Fruit fly (Drosophila melanogaster) whole organism, embryonic: ENCODE data around the gene wfs1.

ENCODE experiments used
- Atf3 ChIP-seq: fragments of 200-800 bp; sonication (Bioruptor generic); optimal IDR thresholded peaks from 3 replicates; lab custom pipeline; 2016; ENCODE audit warnings: missing biosample characterization, missing genetic modification characterization
- CG10321 ChIP-seq: fragments of 200-800 bp; sonication (Bioruptor generic); IDR thresholded peaks from 2 replicates; pipeline ENCODE4 v1.3.6; 2022; ENCODE audit warnings: missing biosample characterization, missing genetic modification characterization
- CG11398 ChIP-seq: fragments of 200-800 bp; sonication (Bioruptor generic); optimal IDR thresholded peaks from 2 replicates; lab custom pipeline; 2016; ENCODE audit warnings: missing biosample characterization, missing genetic modification characterization
- CG11696 ChIP-seq: fragments of 200-800 bp; sonication (Bioruptor generic); IDR thresholded peaks from 2 replicates; pipeline ENCODE4 v1.3.6; 2022; ENCODE audit warnings: missing biosample characterization, missing genetic modification characterization
- CG13424 ChIP-seq: fragments of 200-800 bp; sonication (Bioruptor generic); optimal IDR thresholded peaks from 2 replicates; lab custom pipeline; 2019; ENCODE audit warnings: missing biosample characterization, mild to moderate bottlenecking, missing genetic modification characterization, moderate library complexity
- CG15073 ChIP-seq: fragments of 200-800 bp; sonication (Bioruptor generic); optimal IDR thresholded peaks from 2 replicates; lab custom pipeline; 2016; ENCODE audit warnings: missing biosample characterization, missing genetic modification characterization
- CG15696 ChIP-seq: fragments of 200-800 bp; sonication (Bioruptor generic); optimal IDR thresholded peaks from 2 replicates; lab custom pipeline; 2019; ENCODE audit warnings: missing biosample characterization, mild to moderate bottlenecking, missing genetic modification characterization, moderate library complexity
- CG16813 ChIP-seq: fragments of 200-800 bp; sonication (Bioruptor generic); IDR thresholded peaks from 3 replicates; pipeline ENCODE4 v1.3.6; 2022; ENCODE audit warnings: missing biosample characterization, missing genetic modification characterization; ENCODE audit not compliant: partially characterized antibody
- CG3281 ChIP-seq: fragments of 200-800 bp; sonication (Bioruptor generic); optimal IDR thresholded peaks from 3 replicates; lab custom pipeline; 2017; ENCODE audit warnings: missing biosample characterization, mild to moderate bottlenecking, missing genetic modification characterization
- CG6272 ChIP-seq: fragments of 200-800 bp; sonication (Bioruptor generic); IDR thresholded peaks from 2 replicates; pipeline ENCODE4 v1.3.6; 2022; ENCODE audit warnings: missing biosample characterization, missing genetic modification characterization
- Chrac-16 ChIP-seq: fragments of 200-800 bp; sonication (Bioruptor generic); optimal IDR thresholded peaks from 3 replicates; lab custom pipeline; 2016; ENCODE audit warnings: missing biosample characterization, missing genetic modification characterization
- Dref ChIP-seq: fragments of 200-800 bp; sonication (Bioruptor generic); IDR thresholded peaks from 2 replicates; pipeline ENCODE4 v1.3.6; 2022; ENCODE audit warnings: missing biosample characterization, missing genetic modification characterization
- GATAe ChIP-seq: fragments of 200-800 bp; sonication (Bioruptor generic); conservative IDR thresholded peaks from 2 replicates; pipeline ENCODE4 v1.3.6; 2022; ENCODE audit warnings: missing biosample characterization, missing genetic modification characterization
- H15 ChIP-seq: fragments of 200-800 bp; sonication (Bioruptor generic); IDR thresholded peaks from 3 replicates; pipeline ENCODE4 v1.3.6; 2022; ENCODE audit warnings: missing biosample characterization, missing genetic modification characterization
- H2.0 ChIP-seq: fragments of 200-800 bp; sonication (Bioruptor generic); IDR thresholded peaks from 2 replicates; pipeline ENCODE4 v1.3.6; 2022; ENCODE audit warnings: missing biosample characterization, missing genetic modification characterization
- HmgD ChIP-seq: fragments of 200-800 bp; sonication (Bioruptor generic); optimal IDR thresholded peaks from 3 replicates; lab custom pipeline; 2016; ENCODE audit warnings: missing biosample characterization, missing genetic modification characterization
- Hr51 ChIP-seq, 2 experiments: fragments of 200-800 bp; sonication (Bioruptor generic); optimal IDR thresholded peaks; 2 replicates in 1 of 2; 3 replicates in 1 of 2; lab custom pipeline; 2016 to 2018; ENCODE audit warnings: missing biosample characterization in 2 of 2, missing genetic modification characterization in 2 of 2, mild to moderate bottlenecking in 1 of 2, moderate library complexity in 1 of 2
- Mrtf ChIP-seq: fragments of 200-800 bp; sonication (Bioruptor generic); IDR thresholded peaks from 3 replicates; pipeline ENCODE4 v1.3.6; 2022; ENCODE audit warnings: missing biosample characterization, missing genetic modification characterization
- Myb ChIP-seq: fragments of 200-800 bp; sonication (Bioruptor generic); optimal IDR thresholded peaks from 2 replicates; lab custom pipeline; 2016; ENCODE audit warnings: missing biosample characterization, missing genetic modification characterization
- NK7.1 ChIP-seq: fragments of 200-800 bp; sonication (Bioruptor generic); optimal IDR thresholded peaks from 3 replicates; lab custom pipeline; 2016; ENCODE audit warnings: missing biosample characterization, missing genetic modification characterization
- Trl ChIP-seq, 3 experiments: fragments of >200 bp in 2 of 3; fragments of 200-800 bp in 1 of 3; sonication (Bioruptor generic) in 1 of 3; optimal IDR thresholded peaks; 2 replicates in 1 of 3; 3 replicates in 2 of 3; lab custom pipeline; 2016 to 2017; ENCODE audit warnings: missing biosample characterization in 1 of 3, missing genetic modification characterization in 1 of 3
- Usf ChIP-seq: fragments of 200-800 bp; sonication (Bioruptor generic); optimal IDR thresholded peaks from 2 replicates; lab custom pipeline; 2017; ENCODE audit warnings: missing genotype, missing biosample characterization, missing genetic modification characterization
- Xrp1 ChIP-seq: fragments of 200-800 bp; sonication (Bioruptor generic); IDR thresholded peaks from 2 replicates; pipeline ENCODE4 v1.3.6; 2022; ENCODE audit warnings: missing biosample characterization, missing genetic modification characterization
- al ChIP-seq: fragments of 200-800 bp; sonication (Bioruptor generic); IDR thresholded peaks from 2 replicates; pipeline ENCODE4 v1.3.6; 2022; ENCODE audit warnings: missing biosample characterization, missing genetic modification characterization
- amos ChIP-seq: fragments of 200-800 bp; sonication (Bioruptor generic); IDR thresholded peaks from 2 replicates; pipeline ENCODE4 v1.3.6; 2022; ENCODE audit warnings: missing biosample characterization, missing genetic modification characterization; ENCODE audit not compliant: partially characterized antibody
- az2 ChIP-seq: fragments of 200-800 bp; sonication (Bioruptor generic); optimal IDR thresholded peaks from 3 replicates; lab custom pipeline; 2016; ENCODE audit warnings: missing biosample characterization, missing genetic modification characterization
- bab2 ChIP-seq: fragments of 200-800 bp; sonication (Bioruptor generic); optimal IDR thresholded peaks from 2 replicates; lab custom pipeline; 2016; ENCODE audit warnings: missing biosample characterization, missing genetic modification characterization
- bsh ChIP-seq, 2 experiments: fragments of 200-800 bp; sonication (Bioruptor generic); optimal IDR thresholded peaks; 2 replicates each; lab custom pipeline; 2017 to 2018; ENCODE audit warnings: mild to moderate bottlenecking in 2 of 2, missing biosample characterization in 2 of 2, missing genetic modification characterization in 2 of 2, moderate library complexity in 1 of 2
- cg ChIP-seq: fragments of 200-800 bp; sonication (Bioruptor generic); optimal IDR thresholded peaks from 3 replicates; lab custom pipeline; 2019; ENCODE audit warnings: missing biosample characterization, mild to moderate bottlenecking, missing genetic modification characterization, moderate library complexity
- dmrt11E ChIP-seq: fragments of 200-800 bp; sonication (Bioruptor generic); optimal IDR thresholded peaks from 3 replicates; lab custom pipeline; 2018; ENCODE audit warnings: missing biosample characterization, mild to moderate bottlenecking, missing genetic modification characterization, moderate library complexity
- ems ChIP-seq: fragments of 200-800 bp; sonication (Bioruptor generic); optimal IDR thresholded peaks from 3 replicates; lab custom pipeline; 2016; ENCODE audit warnings: missing biosample characterization, missing genetic modification characterization
- klu ChIP-seq: fragments of 200-800 bp; sonication (Bioruptor generic); IDR thresholded peaks from 2 replicates; pipeline ENCODE4 v1.3.6; 2022; ENCODE audit warnings: missing biosample characterization, missing genetic modification characterization
- lmd ChIP-seq: fragments of 200-800 bp; sonication (Bioruptor generic); IDR thresholded peaks from 2 replicates; pipeline ENCODE4 v1.3.6; 2022; ENCODE audit warnings: missing biosample characterization, missing genetic modification characterization
- nerfin-2 ChIP-seq: fragments of 200-800 bp; sonication (Bioruptor generic); IDR thresholded peaks from 2 replicates; pipeline ENCODE4 v1.3.6; 2022; ENCODE audit warnings: missing biosample characterization, missing genetic modification characterization; ENCODE audit not compliant: partially characterized antibody
- nmo ChIP-seq: fragments of 200-800 bp; sonication (Bioruptor generic); optimal IDR thresholded peaks from 2 replicates; lab custom pipeline; 2018; ENCODE audit warnings: missing biosample characterization, mild to moderate bottlenecking, missing genetic modification characterization, moderate library complexity
- oc ChIP-seq: fragments of 200-800 bp; sonication (Bioruptor generic); optimal IDR thresholded peaks from 2 replicates; lab custom pipeline; 2018; ENCODE audit warnings: missing biosample characterization, mild to moderate bottlenecking, missing genetic modification characterization, moderate library complexity
- prd ChIP-seq, 3 experiments: fragments of >200 bp in 2 of 3; fragments of 200-800 bp in 1 of 3; sonication (Bioruptor generic) in 1 of 3; optimal IDR thresholded peaks in 2 of 3; IDR thresholded peaks in 1 of 3; 2 replicates in 2 of 3; 3 replicates in 1 of 3; pipeline versions ENCODE4 v1.3.6 to Lab custom; 2017 to 2022; ENCODE audit warnings: missing biosample characterization in 1 of 3, missing genetic modification characterization in 1 of 3
- pros ChIP-seq: fragments of 200-800 bp; sonication (Bioruptor generic); optimal IDR thresholded peaks from 3 replicates; lab custom pipeline; 2019; ENCODE audit warnings: missing biosample characterization, mild to moderate bottlenecking, missing genetic modification characterization, moderate library complexity
- row ChIP-seq: fragments of 200-800 bp; sonication (Bioruptor generic); IDR thresholded peaks from 3 replicates; pipeline ENCODE4 v1.3.6; 2022; ENCODE audit warnings: missing biosample characterization, missing genetic modification characterization
- sens ChIP-seq: fragments of 200-800 bp; sonication (Bioruptor generic); peaks from one replicate; lab custom pipeline; 2016; ENCODE audit warnings: missing biosample characterization, missing genetic modification characterization
- sob ChIP-seq: fragments of 200-800 bp; sonication (Bioruptor generic); IDR thresholded peaks from 2 replicates; pipeline ENCODE4 v1.3.6; 2022; ENCODE audit warnings: missing biosample characterization, missing genetic modification characterization
- ssp ChIP-seq: fragments of 200-800 bp; sonication (Bioruptor generic); IDR thresholded peaks from 2 replicates; pipeline ENCODE4 v1.3.6; 2022; ENCODE audit warnings: missing biosample characterization, missing genetic modification characterization
- stc ChIP-seq: fragments of 200-800 bp; sonication (Bioruptor generic); IDR thresholded peaks from 2 replicates; pipeline ENCODE4 v1.3.6; 2022; ENCODE audit warnings: missing biosample characterization, missing genetic modification characterization
- tgo ChIP-seq: fragments of 200-800 bp; sonication (Bioruptor generic); IDR thresholded peaks from 3 replicates; pipeline ENCODE4 v1.3.6; 2022; ENCODE audit warnings: missing biosample characterization, missing genetic modification characterization
- tna ChIP-seq: fragments of 200-800 bp; sonication (Bioruptor generic); IDR thresholded peaks from 2 replicates; pipeline ENCODE4 v1.3.6; 2022; ENCODE audit warnings: missing biosample characterization, missing genetic modification characterization; ENCODE audit not compliant: partially characterized antibody
- ttk ChIP-seq: fragments of 200-800 bp; sonication (Bioruptor generic); IDR thresholded peaks from 2 replicates; pipeline ENCODE4 v2.1.2; 2022; ENCODE audit warnings: missing biosample characterization, missing genetic modification characterization

The wfs1 gene

DNA sequence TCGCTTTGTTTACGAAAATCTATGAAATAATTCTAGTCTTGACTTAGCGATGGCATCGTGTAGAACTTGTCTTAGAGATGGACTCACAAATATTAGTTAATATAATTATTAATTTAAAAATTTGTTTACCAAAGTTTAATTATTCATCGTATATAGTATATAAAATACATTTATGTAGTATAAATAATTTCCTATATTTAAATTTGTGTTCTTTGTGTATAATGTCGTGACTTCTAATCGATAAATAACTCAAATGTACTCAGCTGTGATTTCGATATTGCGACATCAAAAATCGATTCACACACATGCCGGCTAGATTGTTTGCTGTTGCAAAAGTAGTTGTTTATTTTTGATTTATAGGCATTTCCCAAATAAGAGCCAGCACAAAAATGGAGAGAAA, at the start of gene wfs1, which contains the start of gene Nup133 (continued):
- TF ChIP-seq Dref (GFP tag; lab: Robert Waterston, UW), result peak; percentile 80
- peak; percentile 69 for TF ChIP-seq Chrac-16 (GFP tag; lab: Kevin White, UChicago)
- peak; percentile 59; the same call in 1 of the 2 replicates for TF ChIP-seq al
- peak; percentile 91 for TF ChIP-seq nmo
- peak; percentile 45; the same call in 1 of the 2 replicates for TF ChIP-seq CG6272
- peak in 1 of 2 experiments; percentile 82 for TF ChIP-seq bsh (GFP tag; optimal IDR thresholded peaks at IDR 0.05; lab: Kevin White, UChicago)
- TF ChIP-seq HmgD (GFP tag; lab: Kevin White, UChicago), result no peak
- peak; percentile 76 for TF ChIP-seq az2 (GFP tag; lab: Kevin White, UChicago)
- TF ChIP-seq CG11398, result no peak
- peak; percentile 24 for TF ChIP-seq bab2
- TF ChIP-seq CG15696, result peak; percentile 92
- TF ChIP-seq ssp (GFP tag; lab: Robert Waterston, UW), result peak; percentile 45; the same call in 1 of the 2 replicates

dm6 chr3R:22733751-22734150, 43.6 kb upstream of the wfs1 start, which contains the start of gene Takl2:
Gene Takl2, minus strand, starts transcription at chr3R:22733851.
- TF ChIP-seq ssp (GFP tag; lab: Robert Waterston, UW) (no peak), amos (no peak), sens (GFP tag; lab: Kevin White, UChicago) (no peak), GATAe (GFP tag; lab: Robert Waterston, UW) (no peak), Myb (no peak), CG13424 (tag; lab: Kevin White, UChicago) (no peak)

DNA sequence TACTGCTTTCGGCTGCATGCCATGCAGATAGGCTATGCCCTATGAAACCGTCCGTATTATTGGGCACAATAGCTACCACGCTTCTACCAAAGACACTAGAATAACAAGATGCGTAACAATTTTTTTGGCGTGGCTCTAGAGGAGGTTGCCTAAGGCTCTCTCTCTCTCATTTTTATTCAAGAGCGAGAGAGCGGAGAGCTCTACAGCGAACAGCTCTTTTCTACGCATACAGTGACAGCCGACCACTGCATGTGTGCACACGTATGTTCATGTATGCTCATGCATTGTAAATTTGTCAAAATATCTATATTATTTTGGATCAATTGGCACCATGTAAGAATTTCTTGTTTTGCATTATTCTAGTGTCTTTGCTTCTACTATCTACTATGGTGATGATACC, 42.8 kb upstream of the wfs1 start:
- TF ChIP-seq tna (GFP tag; lab: Robert Waterston, UW) (0 out of 2 replicates have a peak, but pooled peaks have one; percentile 17), cg (GFP tag; lab: Kevin White, UChicago) (peak; percentile 53), Trl (optimal IDR thresholded peaks at IDR 0.05; lab: Kevin White, UChicago) (peak; percentile 58 to 66), Trl (GFP tag; optimal IDR thresholded peaks at IDR 0.05; lab: Kevin White, UChicago) (no peak), H2.0 (no peak)

DNA sequence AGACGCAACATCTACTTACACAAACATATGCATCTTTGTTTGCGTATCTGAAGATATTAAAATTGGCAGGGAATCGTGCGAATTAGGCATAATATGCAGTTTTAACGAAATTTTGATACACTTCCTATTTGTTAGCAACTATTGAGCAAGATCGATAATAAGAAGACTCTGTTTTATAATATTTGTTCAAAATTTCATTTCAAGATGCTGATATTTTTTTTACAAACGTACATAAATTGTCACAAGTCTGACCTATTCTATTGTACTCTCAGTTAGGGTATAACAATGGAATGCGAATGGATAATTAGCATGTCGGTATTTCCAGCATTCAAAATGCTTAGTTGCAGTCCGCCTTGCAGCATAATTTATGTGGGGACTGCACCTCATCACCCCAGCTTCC, 37.7 kb upstream of the wfs1 start:
- peak; percentile 37 for TF ChIP-seq lmd
- TF ChIP-seq stc (GFP tag; lab: Robert Waterston, UW), result peak; percentile 66
- peak; percentile 61; the same call in 1 of the 2 replicates for TF ChIP-seq Xrp1 (GFP tag; lab: Robert Waterston, UW)
- TF ChIP-seq ems, result no peak
- no peak for TF ChIP-seq NK7.1 (GFP tag; lab: Kevin White, UChicago)
- TF ChIP-seq CG10321 (GFP tag; lab: Robert Waterston, UW), result no peak
- no peak for TF ChIP-seq prd (optimal IDR thresholded peaks at IDR 0.05; lab: Kevin White, UChicago)
- peak; percentile 32; the same call in 1 of the 3 replicates for TF ChIP-seq prd (GFP tag; IDR thresholded peaks at IDR 0.05; lab: Robert Waterston, UW)
- TF ChIP-seq nerfin-2 (GFP tag; lab: Robert Waterston, UW), result no peak
- TF ChIP-seq sob (GFP tag; lab: Robert Waterston, UW), result 0 out of 2 replicates have a peak, but pooled peaks have one; percentile 22
- TF ChIP-seq Atf3 (GFP tag; lab: Kevin White, UChicago), result no peak
- TF ChIP-seq dmrt11E (tag; lab: Kevin White, UChicago), result no peak
- peak; percentile 45; the same call in 1 of the 2 replicates for TF ChIP-seq ttk (GFP tag; lab: Robert Waterston, UW)
- TF ChIP-seq CG16813 (GFP tag; lab: Robert Waterston, UW), result no peak
- no peak for TF ChIP-seq Hr51 (GFP tag; optimal IDR thresholded peaks at IDR 0.05; lab: Kevin White, UChicago)
- TF ChIP-seq oc (tag; lab: Kevin White, UChicago), result no peak
- TF ChIP-seq CG11696 (GFP tag; lab: Robert Waterston, UW), result no peak
- TF ChIP-seq Mrtf, result no peak
- TF ChIP-seq klu, result peak; percentile 42; the same call in 1 of the 2 replicates
- TF ChIP-seq Usf (GFP tag; lab: Kevin White, UChicago), result no peak
- TF ChIP-seq row (GFP tag; lab: Robert Waterston, UW), result 0 out of 3 replicates have a peak, but pooled peaks have one; percentile 13
- TF ChIP-seq H15, result no peak
- TF ChIP-seq pros (GFP tag; lab: Kevin White, UChicago), result no peak
- no peak for TF ChIP-seq CG15073
- TF ChIP-seq tgo, result peak; percentile 46; the same call in 1 of the 3 replicates
- TF ChIP-seq CG3281 (GFP tag; lab: Kevin White, UChicago), result no peak
